Worm (Caenorhabditis elegans) whole organism, L2 larva: Measurements from ENCODE around the gene fbxa-189.
A peak's percentile ranks its signal among the peaks of the same experiment; 100 is the strongest.

Source experiments
- C34F6.9 ChIP-seq: fragments of 150-350 bp; optimal IDR thresholded peaks from 2 replicates; lab custom pipeline; 2014; ENCODE audit warnings: missing biosample characterization, missing genetic modification characterization
- F13H6.1 ChIP-seq: sonication (generic microtip); optimal IDR thresholded peaks from 2 replicates; lab custom pipeline; 2016; ENCODE audit warnings: missing genetic modification characterization, missing compliant biosample characterization
- Y55F3AM.14 ChIP-seq: fragments of 200-800 bp; sonication (Bioruptor generic); optimal IDR thresholded peaks from 2 replicates; lab custom pipeline; 2018; ENCODE audit warnings: mild to moderate bottlenecking, missing genetic modification characterization, missing compliant biosample characterization
- alr-1 ChIP-seq: fragments of 150-350 bp; optimal IDR thresholded peaks from 2 replicates; lab custom pipeline; 2014; ENCODE audit warnings: missing biosample characterization, missing genetic modification characterization
- aly-2 ChIP-seq: fragments of 150-350 bp; optimal IDR thresholded peaks from 2 replicates; lab custom pipeline; 2014; ENCODE audit warnings: missing biosample characterization, missing genetic modification characterization
- ama-1 ChIP-seq: fragments of 150-350 bp; optimal IDR thresholded peaks from 2 replicates; lab custom pipeline; 2018; ENCODE audit warnings: inconsistent platforms
- blmp-1 ChIP-seq: sonication (generic microtip); optimal IDR thresholded peaks from 2 replicates; lab custom pipeline; 2017; ENCODE audit warnings: missing genetic modification characterization, mild to moderate bottlenecking, missing compliant biosample characterization, antibody characterized with exemption, moderate library complexity; ENCODE audit not compliant: insufficient read depth
- crh-2 ChIP-seq: sonication (generic microtip); optimal IDR thresholded peaks from 2 replicates; lab custom pipeline; 2017; ENCODE audit warnings: missing biosample characterization, missing genetic modification characterization
- dmd-4 ChIP-seq: sonication (generic microtip); optimal IDR thresholded peaks from 2 replicates; lab custom pipeline; 2017; ENCODE audit warnings: missing biosample characterization, missing genetic modification characterization
- egl-27 ChIP-seq: sonication (generic microtip); optimal IDR thresholded peaks from 3 replicates; lab custom pipeline; 2017; ENCODE audit warnings: missing biosample characterization, missing genetic modification reagents, missing genetic modification characterization
- elt-1 ChIP-seq: fragments of 150-350 bp; optimal IDR thresholded peaks from 2 replicates; lab custom pipeline; 2014; ENCODE audit warnings: missing biosample characterization, missing genetic modification characterization
- elt-3 ChIP-seq: sonication (generic microtip); optimal IDR thresholded peaks from 2 replicates; lab custom pipeline; 2017; ENCODE audit warnings: missing biosample characterization, missing genetic modification characterization
- fos-1 ChIP-seq: fragments of 150-350 bp; optimal IDR thresholded peaks from 2 replicates; lab custom pipeline; 2014; ENCODE audit warnings: missing biosample characterization, missing genetic modification characterization
- gmeb-1 ChIP-seq: fragments of 150-350 bp; optimal IDR thresholded peaks from 2 replicates; lab custom pipeline; 2014; ENCODE audit warnings: missing biosample characterization, missing genetic modification characterization
- lin-11 ChIP-seq: fragments of 150-350 bp; sonication (generic microtip); optimal IDR thresholded peaks from 2 replicates; lab custom pipeline; 2014; ENCODE audit warnings: missing biosample characterization, missing genetic modification characterization, inconsistent platforms, mixed read lengths
- lin-13 ChIP-seq: fragments of 150-350 bp; optimal IDR thresholded peaks from 2 replicates; lab custom pipeline; 2014; ENCODE audit warnings: missing biosample characterization, missing genetic modification reagents, missing genetic modification characterization
- lin-39 ChIP-seq: fragments of 150-350 bp; optimal IDR thresholded peaks from 2 replicates; lab custom pipeline; 2014; ENCODE audit warnings: missing biosample characterization, missing genetic modification reagents, missing genetic modification characterization
- lsy-2 ChIP-seq, 2 experiments: fragments of 150-350 bp in 1 of 2; sonication (generic microtip) in 1 of 2; optimal IDR thresholded peaks; 2 replicates each; lab custom pipeline; 2014 to 2017; ENCODE audit warnings: missing biosample characterization in 2 of 2, missing genetic modification characterization in 2 of 2
- mab-5 ChIP-seq: fragments of 150-350 bp; optimal IDR thresholded peaks from 2 replicates; lab custom pipeline; 2014; ENCODE audit warnings: missing biosample characterization, missing genetic modification characterization
- mbf-1 ChIP-seq: sonication (generic microtip); optimal IDR thresholded peaks from 2 replicates; lab custom pipeline; 2017; ENCODE audit warnings: missing biosample characterization, missing genetic modification characterization
- nhr-10 ChIP-seq: sonication (generic microtip); optimal IDR thresholded peaks from 2 replicates; lab custom pipeline; 2017; ENCODE audit warnings: missing biosample characterization, missing genetic modification characterization
- nhr-129 ChIP-seq: fragments of 150-350 bp; optimal IDR thresholded peaks from 2 replicates; lab custom pipeline; 2014; ENCODE audit warnings: missing biosample characterization, missing genetic modification characterization
- nhr-21 ChIP-seq: fragments of 150-350 bp; optimal IDR thresholded peaks from 2 replicates; lab custom pipeline; 2014; ENCODE audit warnings: missing biosample characterization, missing genetic modification characterization
- nhr-23 ChIP-seq: fragments of 150-350 bp; optimal IDR thresholded peaks from 2 replicates; lab custom pipeline; 2014; ENCODE audit warnings: missing biosample characterization, missing genetic modification reagents, missing genetic modification characterization
- nhr-237 ChIP-seq: fragments of 150-350 bp; optimal IDR thresholded peaks from 2 replicates; lab custom pipeline; 2014; ENCODE audit warnings: missing biosample characterization, missing genetic modification characterization
- nhr-25 ChIP-seq: fragments of 150-350 bp; sonication (generic microtip); optimal IDR thresholded peaks from 3 replicates; lab custom pipeline; 2014; ENCODE audit warnings: missing biosample characterization, missing genetic modification characterization
- peb-1 ChIP-seq: fragments of 150-350 bp; optimal IDR thresholded peaks from 2 replicates; lab custom pipeline; 2014; ENCODE audit warnings: missing biosample characterization, missing genetic modification characterization
- sem-4 ChIP-seq: fragments of 150-350 bp; optimal IDR thresholded peaks from 2 replicates; lab custom pipeline; 2014; ENCODE audit warnings: missing biosample characterization, missing genetic modification reagents, missing genetic modification characterization
- skn-1 ChIP-seq: sonication (generic microtip); optimal IDR thresholded peaks from 2 replicates; lab custom pipeline; 2017; ENCODE audit warnings: missing biosample characterization, missing genetic modification characterization
- sma-3 ChIP-seq: sonication (generic microtip); optimal IDR thresholded peaks from 2 replicates; lab custom pipeline; 2016; ENCODE audit warnings: missing genetic modification reagents, missing genetic modification characterization, missing compliant biosample characterization
- sma-9 ChIP-seq, 2 experiments: fragments of 150-350 bp in 1 of 2; sonication (generic microtip) in 1 of 2; optimal IDR thresholded peaks; 2 replicates each; lab custom pipeline; 2014 to 2016; ENCODE audit warnings: missing genetic modification characterization in 2 of 2, mild to moderate bottlenecking in 1 of 2, missing biosample characterization in 1 of 2, missing compliant biosample characterization in 1 of 2, missing genetic modification reagents in 1 of 2, moderate library complexity in 1 of 2
- snpc-4 ChIP-seq: fragments of 150-350 bp; optimal IDR thresholded peaks from 2 replicates; lab custom pipeline; 2014; ENCODE audit warnings: missing biosample characterization, missing genetic modification characterization
- unc-39 ChIP-seq: fragments of 150-350 bp; optimal IDR thresholded peaks from 2 replicates; lab custom pipeline; 2014; ENCODE audit warnings: missing biosample characterization, missing genetic modification characterization
- unc-55 ChIP-seq: fragments of 150-350 bp; sonication (generic microtip); optimal IDR thresholded peaks from 3 replicates; lab custom pipeline; 2014; ENCODE audit warnings: missing biosample characterization, missing genetic modification reagents, missing genetic modification characterization
- unc-62 ChIP-seq: fragments of 150-350 bp; optimal IDR thresholded peaks from 2 replicates; lab custom pipeline; 2014; ENCODE audit warnings: missing biosample characterization, missing genetic modification reagents, missing genetic modification characterization
- zag-1 ChIP-seq: fragments of 150-350 bp; optimal IDR thresholded peaks from 2 replicates; lab custom pipeline; 2014; ENCODE audit warnings: missing biosample characterization, missing genetic modification characterization
- ztf-1 ChIP-seq: fragments of 200-800 bp; sonication (Bioruptor generic); conservative IDR thresholded peaks from 2 replicates; pipeline ENCODE4 v1.3.6; 2022; ENCODE audit warnings: missing genetic modification characterization, missing compliant biosample characterization
- ztf-11 ChIP-seq: sonication (generic microtip); optimal IDR thresholded peaks from 2 replicates; lab custom pipeline; 2017; ENCODE audit warnings: missing biosample characterization, missing genetic modification characterization
- ztf-4 ChIP-seq: fragments of 150-350 bp; optimal IDR thresholded peaks from 2 replicates; lab custom pipeline; 2014; ENCODE audit warnings: missing biosample characterization, missing genetic modification characterization

The fbxa-189 gene

ce11 chrV:17339349-17339748, 5.7 kb upstream of the fbxa-189 start:
- no peak for TF ChIP-seq sma-3 (GFP tag; lab: Kevin White, UChicago)
- TF ChIP-seq lsy-2 (tag; optimal IDR thresholded peaks at IDR 0.05; lab: Kevin White, UChicago), result no peak
- TF ChIP-seq nhr-129, result no peak
- TF ChIP-seq nhr-21 (tag; lab: Kevin White, UChicago), result no peak
- no peak for TF ChIP-seq zag-1 (tag; lab: Kevin White, UChicago)
- no peak for TF ChIP-seq F13H6.1
- TF ChIP-seq nhr-10 (tag; lab: Kevin White, UChicago), result no peak
- no peak for TF ChIP-seq ztf-1
- no peak for TF ChIP-seq lin-39 (tag; lab: Kevin White, UChicago)

ce11 chrV:17347602-17348001, 2.6 kb downstream of the fbxa-189 start, which contains the start of gene skr-5:
TSS of gene skr-5 (plus strand) at chrV:17347902.
- TF ChIP-seq elt-3 (tag; lab: Kevin White, UChicago) (no peak), blmp-1 (tag; lab: Kevin White, UChicago) (no peak), unc-39 (tag; lab: Kevin White, UChicago) (no peak), C34F6.9 (tag; lab: Kevin White, UChicago) (no peak), elt-1 (tag; lab: Kevin White, UChicago) (no peak), ama-1 (lab: Kevin White, UChicago) (no peak)

- TF ChIP-seq alr-1, result no peak
Observed at ce11 chrV:17350093-17350492, 5.1 kb downstream of the fbxa-189 start, which contains the start of gene lsy-27. TSS of gene lsy-27 (minus strand) at chrV:17350193.

ce11 chrV:17352827-17353373, 7.9 kb downstream of the fbxa-189 start, which contains the start of the genes fbxa-134 and F47H4.2:
TSS of gene fbxa-134 (minus strand) at chrV:17352870.
TSS of gene F47H4.2 (plus strand) at chrV:17353323.
- TF ChIP-seq unc-39 (tag; lab: Kevin White, UChicago), result no peak
- no peak for TF ChIP-seq nhr-237 (tag; lab: Kevin White, UChicago)
- TF ChIP-seq egl-27 (tag; lab: Kevin White, UChicago), result no peak
- no peak for TF ChIP-seq dmd-4 (tag; lab: Kevin White, UChicago)
- peak; percentile 79 for TF ChIP-seq fos-1 (tag; lab: Kevin White, UChicago)
- no peak for TF ChIP-seq ztf-11 (tag; lab: Kevin White, UChicago)
- TF ChIP-seq sem-4 (tag; lab: Kevin White, UChicago), result no peak
- no peak for TF ChIP-seq ztf-4 (tag; lab: Kevin White, UChicago)
- peak; percentile 3 for TF ChIP-seq gmeb-1
- TF ChIP-seq nhr-21 (tag; lab: Kevin White, UChicago), result no peak
- peak; percentile 18 for TF ChIP-seq sma-9 (GFP tag; optimal IDR thresholded peaks at IDR 0.05; lab: Kevin White, UChicago)
- no peak for TF ChIP-seq sma-9 (tag; optimal IDR thresholded peaks at IDR 0.05; lab: Kevin White, UChicago)
- no peak for TF ChIP-seq F13H6.1
- TF ChIP-seq unc-55 (GFP tag; lab: Kevin White, UChicago), result no peak
- TF ChIP-seq unc-62, result no peak
- no peak for TF ChIP-seq nhr-25 (tag; lab: Kevin White, UChicago)
- peak; percentile 76 for TF ChIP-seq skn-1
- TF ChIP-seq C34F6.9 (tag; lab: Kevin White, UChicago), result no peak
- no peak for TF ChIP-seq peb-1 (tag; lab: Kevin White, UChicago)
- no peak for TF ChIP-seq mab-5
- no peak for TF ChIP-seq zag-1 (tag; lab: Kevin White, UChicago)
- TF ChIP-seq aly-2, result no peak
- TF ChIP-seq mbf-1 (tag; lab: Kevin White, UChicago), result no peak
- TF ChIP-seq lin-11 (tag; lab: Kevin White, UChicago), result no peak
- no peak for TF ChIP-seq nhr-23 (tag; lab: Kevin White, UChicago)
- TF ChIP-seq snpc-4 (tag; lab: Kevin White, UChicago), result no peak
- no peak for TF ChIP-seq Y55F3AM.14
- no peak for TF ChIP-seq alr-1
- TF ChIP-seq lin-13, result no peak
- TF ChIP-seq crh-2 (tag; lab: Kevin White, UChicago), result peak; percentile 43
